Worm (Caenorhabditis elegans): ENCODE data around the gene fbxb-78.

DNA sequence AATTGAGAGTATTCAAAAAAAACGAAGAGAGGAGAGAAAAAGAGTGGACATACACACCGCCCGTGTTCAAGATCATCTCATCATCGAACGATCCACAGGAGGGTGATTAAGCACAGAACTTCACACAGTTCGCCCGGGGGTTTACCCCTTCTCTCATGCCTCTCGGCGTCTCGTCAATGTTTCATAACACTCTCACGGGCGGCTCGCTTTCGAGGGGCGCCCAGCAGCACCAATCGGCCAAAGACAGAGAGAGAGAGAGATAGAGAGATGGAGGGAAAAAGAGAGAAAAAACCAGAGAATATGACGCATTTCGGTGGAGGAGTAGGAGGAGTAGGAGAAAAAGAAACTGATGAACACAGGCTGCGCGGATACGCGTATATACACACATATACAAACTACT is 32.2 kb upstream of the fbxb-78 start:
- TF ChIP-seq elt-2 (tag; optimal IDR thresholded peaks at IDR 0.05) (peak; percentile 72), nhr-25 (tag; optimal IDR thresholded peaks at IDR 0.05) (peak; percentile 55), skn-1 (tag; optimal IDR thresholded peaks at IDR 0.05) (no peak), ceh-82 (tag; optimal IDR thresholded peaks at IDR 0.05) (no peak), aly-2 (tag; optimal IDR thresholded peaks at IDR 0.05) (no peak), snpc-4 (tag; optimal IDR thresholded peaks at IDR 0.05) (peak; percentile 46), nhr-237 (tag; optimal IDR thresholded peaks at IDR 0.05) (no peak), zag-1 (tag; optimal IDR thresholded peaks at IDR 0.05) (no peak), ztf-4 (tag; optimal IDR thresholded peaks at IDR 0.05) (no peak), nhr-76 (tag; optimal IDR thresholded peaks at IDR 0.05) (no peak), daf-12 (tag; optimal IDR thresholded peaks at IDR 0.05) (no peak), lin-15B (tag; optimal IDR thresholded peaks at IDR 0.05) (peak; percentile 68)

Data from whole organism, L3 larva.